Worm (Caenorhabditis elegans): ENCODE data around the gene T03F7.7.

Gene T03F7.7

DNA sequence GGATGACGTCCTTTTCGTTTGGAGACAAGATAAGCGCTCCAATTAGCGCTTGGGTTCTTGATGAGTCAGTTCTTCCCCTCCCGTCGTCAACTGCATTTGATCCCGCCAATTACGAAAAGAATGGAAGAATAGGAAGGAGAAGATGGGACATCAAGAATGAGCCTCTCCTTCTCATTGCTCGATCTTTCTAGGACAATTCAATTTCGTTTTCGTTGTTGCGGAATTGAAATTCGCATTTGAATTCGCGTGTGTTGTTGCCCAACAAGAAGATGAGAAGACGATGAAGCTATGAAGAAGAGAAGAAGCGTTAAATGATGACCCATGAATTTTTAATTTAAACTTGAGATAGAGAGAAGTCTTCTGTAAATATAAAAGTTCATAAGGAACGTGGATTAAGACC, 25.7 kb downstream of the T03F7.7 start:
- TF ChIP-seq unc-42 (tag; optimal IDR thresholded peaks at IDR 0.05) (peak; percentile 90), tbx-2 (tag; optimal IDR thresholded peaks at IDR 0.05) (no peak)

DNA sequence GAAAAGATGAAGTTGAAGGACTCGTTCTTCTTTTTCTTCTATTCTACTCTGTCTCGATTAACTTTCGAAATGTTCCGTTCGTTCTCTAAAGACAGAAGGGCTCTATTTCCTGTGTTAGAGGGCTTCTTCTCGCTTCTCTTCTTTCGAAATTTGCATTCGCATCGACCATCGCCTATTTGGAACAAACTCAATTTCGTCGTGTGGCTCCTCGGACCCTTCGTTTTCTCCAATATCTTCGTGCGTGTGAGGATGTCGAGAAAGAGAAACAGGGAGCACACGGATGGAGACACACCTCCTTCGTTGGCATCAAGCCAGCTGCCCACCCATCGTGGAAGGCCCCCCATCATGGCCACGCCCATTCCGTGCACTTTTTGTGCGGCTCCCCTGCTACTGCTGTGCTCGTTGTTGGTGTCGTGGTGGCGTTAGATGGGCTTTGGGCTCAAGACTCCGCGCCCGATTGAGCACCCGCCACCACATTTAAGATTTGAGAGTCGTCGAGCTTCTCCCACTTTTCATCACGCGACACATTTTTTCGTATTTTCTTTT, 30.0 kb downstream of the T03F7.7 start:
- no peak for TF ChIP-seq F13H6.1 (tag; optimal IDR thresholded peaks at IDR 0.05)
- no peak for TF ChIP-seq lim-6 (tag; optimal IDR thresholded peaks at IDR 0.05)
- TF ChIP-seq npax-4 (tag; optimal IDR thresholded peaks at IDR 0.05): no peak
- no peak for TF ChIP-seq C08G9.2 (tag; optimal IDR thresholded peaks at IDR 0.05)
- no peak for TF ChIP-seq elt-2 (tag; optimal IDR thresholded peaks at IDR 0.05)
- TF ChIP-seq fkh-10 (GFP tag; optimal IDR thresholded peaks at IDR 0.05): no peak
- no peak for TF ChIP-seq pros-1 (tag; optimal IDR thresholded peaks at IDR 0.05)
- TF ChIP-seq ceh-45 (GFP tag; IDR thresholded peaks at IDR 0.05): no peak
- no peak for TF ChIP-seq ama-1 (optimal IDR thresholded peaks at IDR 0.05)
- peak; percentile 16 for TF ChIP-seq ceh-34 (tag; optimal IDR thresholded peaks at IDR 0.05)
- no peak for TF ChIP-seq hlh-6 (tag; optimal IDR thresholded peaks at IDR 0.05)
- TF ChIP-seq hlh-8 (tag; optimal IDR thresholded peaks at IDR 0.05): no peak
- peak; percentile 97 for TF ChIP-seq unc-42 (tag; optimal IDR thresholded peaks at IDR 0.05)
- no peak for TF ChIP-seq madf-2 (tag; optimal IDR thresholded peaks at IDR 0.05)
- no peak for TF ChIP-seq elt-4 (tag; optimal IDR thresholded peaks at IDR 0.05)
- TF ChIP-seq dve-1 (tag; optimal IDR thresholded peaks at IDR 0.05): no peak
- TF ChIP-seq ceh-31 (tag; optimal IDR thresholded peaks at IDR 0.05): peak; percentile 38
- no peak for TF ChIP-seq nfya-1 (tag; optimal IDR thresholded peaks at IDR 0.05)
- TF ChIP-seq eyg-1 (tag; optimal IDR thresholded peaks at IDR 0.05): no peak
- TF ChIP-seq tbx-2 (tag; optimal IDR thresholded peaks at IDR 0.05): peak; percentile 13
- no peak for TF ChIP-seq lin-11 (tag; optimal IDR thresholded peaks at IDR 0.05)
- TF ChIP-seq K09A11.1 (tag; optimal IDR thresholded peaks at IDR 0.05; ENCODE audit: insufficient read depth): no peak
- peak; percentile 26 for TF ChIP-seq ref-2 (tag; optimal IDR thresholded peaks at IDR 0.05)
- no peak for TF ChIP-seq tbx-7 (tag; optimal IDR thresholded peaks at IDR 0.05)
- TF ChIP-seq ceh-2 (tag; optimal IDR thresholded peaks at IDR 0.05): no peak
- TF ChIP-seq hlh-30 (tag; optimal IDR thresholded peaks at IDR 0.05; ENCODE audit: insufficient read depth): no peak
- TF ChIP-seq ceh-19 (GFP tag; optimal IDR thresholded peaks at IDR 0.05): peak; percentile 24

DNA sequence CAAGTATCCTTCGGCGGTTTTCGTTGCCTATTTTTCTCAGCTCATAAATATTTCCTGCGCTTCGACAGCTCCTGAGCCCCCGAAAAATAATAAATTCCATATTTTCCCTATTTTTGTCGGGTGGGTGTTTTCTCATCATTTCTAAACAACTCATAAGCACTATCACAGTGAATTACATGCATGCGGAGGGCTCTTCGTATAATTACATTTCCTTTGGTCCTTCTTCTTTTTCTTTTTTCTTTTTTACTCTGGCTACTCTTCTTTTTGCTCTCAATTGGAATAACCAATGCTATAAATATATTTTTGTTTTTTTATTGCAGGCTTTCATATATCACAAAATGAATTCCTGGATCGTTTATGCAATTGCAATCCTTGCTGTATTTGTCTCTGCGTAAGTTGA, 30.7 kb downstream of the T03F7.7 start, which contains the start of gene T02E9.5:
TSS of gene T02E9.5 (plus strand) at position 321 of the 400 bp plus-strand sequence.
- peak; percentile 91 for TF ChIP-seq unc-42 (tag; optimal IDR thresholded peaks at IDR 0.05)
- TF ChIP-seq pax-1 (tag; optimal IDR thresholded peaks at IDR 0.05): no peak

DNA sequence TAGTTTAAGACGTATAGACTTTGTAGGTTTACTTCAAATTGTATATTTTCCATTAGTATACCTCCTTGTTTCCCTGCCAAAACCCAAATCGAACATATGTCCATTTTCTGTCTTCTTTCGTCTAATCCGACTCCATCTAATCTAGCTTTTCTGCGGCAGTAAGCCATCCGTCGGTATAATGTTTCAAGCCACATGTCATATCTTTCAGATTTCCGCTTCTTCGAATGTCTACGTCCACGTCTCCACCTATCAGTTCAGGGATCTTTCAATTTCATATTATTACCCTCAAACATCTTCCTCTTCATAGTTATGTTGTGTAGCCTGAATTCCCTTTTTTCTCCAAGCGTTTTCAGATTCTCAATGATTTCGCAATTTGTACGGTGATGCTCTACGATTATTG, 32.9 kb downstream of the T03F7.7 start:
- no peak for TF ChIP-seq fkh-10 (GFP tag; optimal IDR thresholded peaks at IDR 0.05)
- TF ChIP-seq ama-1 (optimal IDR thresholded peaks at IDR 0.05): peak; percentile 3
- TF ChIP-seq tbx-2 (tag; optimal IDR thresholded peaks at IDR 0.05): no peak
- no peak for TF ChIP-seq lim-6 (tag; optimal IDR thresholded peaks at IDR 0.05)
- TF ChIP-seq ahr-1 (tag; optimal IDR thresholded peaks at IDR 0.05): no peak
- no peak for TF ChIP-seq eyg-1 (tag; optimal IDR thresholded peaks at IDR 0.05)

DNA sequence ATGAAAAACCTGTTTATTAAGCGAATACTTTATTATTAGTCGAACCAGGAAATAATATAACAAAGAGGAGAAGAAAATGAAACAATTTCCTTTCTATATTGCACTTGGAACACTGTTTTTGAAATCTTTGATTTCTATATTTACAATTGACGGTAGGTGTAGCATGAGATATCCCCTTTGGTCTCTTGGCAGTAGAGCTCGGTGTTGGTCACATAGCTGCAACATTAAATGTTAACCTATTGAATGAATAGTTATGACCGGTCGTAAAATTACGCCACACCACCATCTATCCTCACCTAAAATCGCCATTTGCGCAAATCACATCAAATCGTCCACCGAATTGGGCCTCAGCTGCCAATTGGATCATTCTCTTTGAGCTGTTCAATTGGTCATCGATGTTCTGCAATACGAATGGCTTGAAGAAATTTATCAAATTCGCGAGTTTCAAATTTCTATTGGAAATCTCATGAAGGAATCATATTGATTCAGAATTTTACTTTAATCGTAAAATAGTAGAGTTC, 33.7 kb downstream of the T03F7.7 start:
- TF ChIP-seq ama-1 (optimal IDR thresholded peaks at IDR 0.05): peak; percentile 75
- TF ChIP-seq gmeb-2 (tag; optimal IDR thresholded peaks at IDR 0.05): peak; percentile 24
- TF ChIP-seq unc-3 (GFP tag; conservative IDR thresholded peaks at IDR 0.05): no peak
- TF ChIP-seq unc-3 (tag; optimal IDR thresholded peaks at IDR 0.05): no peak
- no peak for TF ChIP-seq madf-2 (tag; optimal IDR thresholded peaks at IDR 0.05)
- TF ChIP-seq ceh-2 (tag; optimal IDR thresholded peaks at IDR 0.05): no peak
- TF ChIP-seq ceh-34 (tag; optimal IDR thresholded peaks at IDR 0.05): no peak

DNA sequence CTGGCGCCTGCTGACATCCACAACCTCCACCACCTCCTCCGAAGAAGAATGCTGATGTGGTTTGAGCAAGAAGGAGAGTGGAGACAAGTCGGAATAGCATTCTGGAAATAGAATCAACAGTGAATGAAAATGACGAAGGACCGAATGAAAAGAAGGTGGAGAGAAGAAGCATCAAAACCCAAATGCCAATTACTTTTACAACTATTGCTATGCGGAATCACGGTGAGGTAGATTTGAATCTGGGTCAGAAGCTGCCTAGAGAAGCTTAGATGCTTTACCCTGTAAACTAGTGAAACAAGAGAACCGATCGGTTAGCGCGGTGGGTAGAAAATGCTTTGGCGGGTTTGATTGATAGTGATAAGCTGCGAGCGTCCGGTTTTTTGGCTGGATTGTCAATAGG, 35.7 kb downstream of the T03F7.7 start, which contains the start of gene grl-7:
TSS of gene grl-7 (minus strand) at position 101 of the 400 bp plus-strand sequence.
- no peak for TF ChIP-seq ceh-31 (tag; optimal IDR thresholded peaks at IDR 0.05)
- no peak for TF ChIP-seq fkh-10 (GFP tag; optimal IDR thresholded peaks at IDR 0.05)
- no peak for TF ChIP-seq hlh-6 (tag; optimal IDR thresholded peaks at IDR 0.05)
- TF ChIP-seq Y22D7AL.16 (tag; optimal IDR thresholded peaks at IDR 0.05): no peak
- no peak for TF ChIP-seq dmd-4 (tag; optimal IDR thresholded peaks at IDR 0.05; ENCODE audit: borderline replicate concordance)
- TF ChIP-seq ceh-24 (tag; optimal IDR thresholded peaks at IDR 0.05): no peak
- no peak for TF ChIP-seq unc-55 (GFP tag; optimal IDR thresholded peaks at IDR 0.05)
- no peak for TF ChIP-seq nfya-1 (tag; optimal IDR thresholded peaks at IDR 0.05)
- no peak for TF ChIP-seq pax-1 (tag; optimal IDR thresholded peaks at IDR 0.05)
- TF ChIP-seq tbx-7 (tag; optimal IDR thresholded peaks at IDR 0.05): no peak
- no peak for TF ChIP-seq ttx-3 (tag; optimal IDR thresholded peaks at IDR 0.05)
- no peak for TF ChIP-seq rnt-1 (tag; optimal IDR thresholded peaks at IDR 0.05)
- no peak for TF ChIP-seq mec-3 (tag; optimal IDR thresholded peaks at IDR 0.05; ENCODE audit: borderline replicate concordance)
- no peak for TF ChIP-seq pha-4 (tag; optimal IDR thresholded peaks at IDR 0.05)
- TF ChIP-seq ahr-1 (tag; optimal IDR thresholded peaks at IDR 0.05): no peak
- TF ChIP-seq elt-2 (tag; optimal IDR thresholded peaks at IDR 0.05): no peak
- TF ChIP-seq sox-4 (tag; optimal IDR thresholded peaks at IDR 0.05): no peak
- no peak for TF ChIP-seq hlh-15 (tag; optimal IDR thresholded peaks at IDR 0.05)

All from whole organism, late embryonic.